Fruit fly (Drosophila melanogaster) whole organism, embryonic: ENCODE measurements around the gene CG33640.

Source experiments
- Adf1 ChIP-seq: fragments of 200-800 bp; sonication (Bioruptor generic); IDR thresholded peaks from 2 replicates; pipeline ENCODE4 v1.3.6; 2022; ENCODE audit warnings: missing biosample characterization, missing genetic modification characterization
- Aef1 ChIP-seq: fragments of 200-800 bp; sonication (Bioruptor generic); IDR thresholded peaks from 3 replicates; pipeline ENCODE4 v1.3.6; 2022; ENCODE audit warnings: missing biosample characterization, missing genetic modification characterization
- Atf6 ChIP-seq: fragments of 200-800 bp; sonication (Bioruptor generic); IDR thresholded peaks from 2 replicates; pipeline ENCODE4 v1.3.6; 2022; ENCODE audit warnings: missing biosample characterization, missing genetic modification characterization
- BEAF-32 ChIP-seq: fragments of 200-800 bp; sonication (Bioruptor generic); optimal IDR thresholded peaks from 3 replicates; lab custom pipeline; 2017; ENCODE audit warnings: missing biosample characterization, missing genetic modification characterization, mild to moderate bottlenecking, moderate library complexity, missing genetic modification reagents
- Bdp1 ChIP-seq: fragments of 200-800 bp; sonication (Bioruptor generic); optimal IDR thresholded peaks from 3 replicates; lab custom pipeline; 2016; ENCODE audit warnings: missing biosample characterization, missing genetic modification characterization
- BtbVII ChIP-seq: fragments of 200-800 bp; sonication (Bioruptor generic); optimal IDR thresholded peaks from 3 replicates; lab custom pipeline; 2017; ENCODE audit warnings: missing biosample characterization, mild to moderate bottlenecking, missing genetic modification characterization
- CG12236 ChIP-seq: fragments of 200-800 bp; sonication (Bioruptor generic); optimal IDR thresholded peaks from 2 replicates; lab custom pipeline; 2016; ENCODE audit warnings: missing biosample characterization, missing genetic modification characterization
- CG12659 ChIP-seq: fragments of 200-800 bp; sonication (Bioruptor generic); optimal IDR thresholded peaks from 3 replicates; lab custom pipeline; 2017; ENCODE audit warnings: mild to moderate bottlenecking, missing biosample characterization, missing genetic modification reagents, missing genetic modification characterization
- CG12769 ChIP-seq: fragments of 200-800 bp; sonication (Bioruptor generic); optimal IDR thresholded peaks from 2 replicates; lab custom pipeline; 2019; ENCODE audit warnings: missing biosample characterization, mild to moderate bottlenecking, missing genetic modification characterization, moderate library complexity
- CG14014 ChIP-seq: fragments of 200-800 bp; sonication (Bioruptor generic); IDR thresholded peaks from 2 replicates; pipeline ENCODE4 v1.3.6; 2022; ENCODE audit warnings: missing biosample characterization, missing genetic modification characterization
- CG15269 ChIP-seq: fragments of 200-800 bp; sonication (Bioruptor generic); optimal IDR thresholded peaks from 2 replicates; lab custom pipeline; 2018; ENCODE audit warnings: missing biosample characterization, mild to moderate bottlenecking, missing genetic modification characterization, moderate library complexity
- CG17328 ChIP-seq: fragments of 200-800 bp; sonication (Bioruptor generic); IDR thresholded peaks from 2 replicates; pipeline ENCODE4 v1.3.6; 2022; ENCODE audit warnings: missing biosample characterization, missing genetic modification characterization
- CG18262 ChIP-seq: fragments of 200-800 bp; optimal IDR thresholded peaks from 3 replicates; lab custom pipeline; 2019; ENCODE audit warnings: missing biosample characterization, mild to moderate bottlenecking, missing genetic modification characterization, moderate library complexity
- CG2120 ChIP-seq: fragments of 200-800 bp; sonication (Bioruptor generic); optimal IDR thresholded peaks from 3 replicates; lab custom pipeline; 2016; ENCODE audit warnings: missing biosample characterization, missing genetic modification characterization
- CG2202 ChIP-seq: fragments of 200-800 bp; sonication (Bioruptor generic); optimal IDR thresholded peaks from 2 replicates; lab custom pipeline; 2018; ENCODE audit warnings: missing biosample characterization, mild to moderate bottlenecking, missing genetic modification characterization
- CG2678 ChIP-seq: fragments of 200-800 bp; sonication (Bioruptor generic); optimal IDR thresholded peaks from 3 replicates; lab custom pipeline; 2019; ENCODE audit warnings: missing biosample characterization, mild to moderate bottlenecking, missing genetic modification characterization, moderate library complexity
- CG31441 ChIP-seq: fragments of 200-800 bp; sonication (Bioruptor generic); IDR thresholded peaks from 2 replicates; pipeline ENCODE4 v1.3.6; 2022; ENCODE audit warnings: missing biosample characterization, missing genetic modification characterization
- CG32772 ChIP-seq: fragments of 200-800 bp; sonication (Bioruptor generic); IDR thresholded peaks from 2 replicates; pipeline ENCODE4 v1.3.6; 2022; ENCODE audit warnings: missing biosample characterization, missing genetic modification characterization
- CG33213 ChIP-seq: fragments of 200-800 bp; sonication (Bioruptor generic); optimal IDR thresholded peaks from 3 replicates; lab custom pipeline; 2016; ENCODE audit warnings: missing biosample characterization, missing genetic modification characterization
- CG42726 ChIP-seq: fragments of 200-800 bp; sonication (Bioruptor generic); IDR thresholded peaks from 2 replicates; pipeline ENCODE4 v1.3.6; 2022; ENCODE audit warnings: missing biosample characterization, missing genetic modification characterization; ENCODE audit not compliant: partially characterized antibody
- CG4360 ChIP-seq: fragments of 200-800 bp; sonication (Bioruptor generic); IDR thresholded peaks from 2 replicates; pipeline ENCODE4 v1.3.6; 2022; ENCODE audit warnings: missing biosample characterization, missing genetic modification characterization
- CG4617 ChIP-seq: fragments of 200-800 bp; sonication (Bioruptor generic); optimal IDR thresholded peaks from 3 replicates; lab custom pipeline; 2016; ENCODE audit warnings: missing biosample characterization, missing genetic modification characterization, borderline replicate concordance
- CG8290 ChIP-seq, 3 experiments: fragments of 200-800 bp; sonication (Bioruptor generic); optimal IDR thresholded peaks; 2 replicates each; lab custom pipeline; 2016 to 2019; ENCODE audit warnings: missing biosample characterization in 3 of 3, missing genetic modification characterization in 3 of 3, mild to moderate bottlenecking in 2 of 3, moderate library complexity in 1 of 3
- Dbx ChIP-seq: fragments of 200-800 bp; sonication (Bioruptor generic); IDR thresholded peaks from 3 replicates; pipeline ENCODE4 v1.3.6; 2022; ENCODE audit warnings: missing biosample characterization, missing genetic modification characterization
- Dek ChIP-seq: fragments of 200-800 bp; sonication (Bioruptor generic); optimal IDR thresholded peaks from 3 replicates; lab custom pipeline; 2019; ENCODE audit warnings: missing biosample characterization, mild to moderate bottlenecking, missing genetic modification characterization, moderate library complexity
- Drgx ChIP-seq: fragments of 200-800 bp; sonication (Bioruptor generic); IDR thresholded peaks from 2 replicates; pipeline ENCODE4 v1.3.6; 2022; ENCODE audit warnings: missing biosample characterization, missing genetic modification characterization
- Fer2 ChIP-seq: fragments of 200-800 bp; sonication (Bioruptor generic); optimal IDR thresholded peaks from 2 replicates; lab custom pipeline; 2018; ENCODE audit warnings: missing biosample characterization, mild to moderate bottlenecking, missing genetic modification characterization, moderate library complexity
- Fer3 ChIP-seq: fragments of 200-800 bp; sonication (Bioruptor generic); optimal IDR thresholded peaks from 2 replicates; lab custom pipeline; 2018; ENCODE audit warnings: missing biosample characterization, mild to moderate bottlenecking, missing genetic modification characterization, moderate library complexity
- Hey ChIP-seq: fragments of 200-800 bp; sonication (Bioruptor generic); optimal IDR thresholded peaks from 3 replicates; lab custom pipeline; 2018; ENCODE audit warnings: missing biosample characterization, mild to moderate bottlenecking, missing genetic modification characterization
- HmgD ChIP-seq: fragments of 200-800 bp; sonication (Bioruptor generic); optimal IDR thresholded peaks from 3 replicates; lab custom pipeline; 2016; ENCODE audit warnings: missing biosample characterization, missing genetic modification characterization
- Hr39 ChIP-seq: fragments of >200 bp; optimal IDR thresholded peaks from 2 replicates; lab custom pipeline; 2017
- Opbp ChIP-seq: fragments of 200-800 bp; sonication (Bioruptor generic); IDR thresholded peaks from 3 replicates; pipeline ENCODE4 v1.3.6; 2022; ENCODE audit warnings: missing biosample characterization, missing genetic modification characterization; ENCODE audit not compliant: partially characterized antibody
- Pdp1 ChIP-seq, 2 experiments: fragments of 200-800 bp; sonication (Bioruptor generic); optimal IDR thresholded peaks; 3 replicates each; lab custom pipeline; 2016; ENCODE audit warnings: missing biosample characterization in 2 of 2, missing genetic modification characterization in 2 of 2, mild to moderate bottlenecking in 1 of 2, moderate library complexity in 1 of 2
- Sox102F ChIP-seq: fragments of 200-800 bp; sonication (Bioruptor generic); optimal IDR thresholded peaks from 2 replicates; lab custom pipeline; 2018; ENCODE audit warnings: missing biosample characterization, mild to moderate bottlenecking, missing genetic modification characterization, moderate library complexity
- Stat92E ChIP-seq, 3 experiments: fragments of >200 bp in 2 of 3; fragments of 200-800 bp in 1 of 3; sonication (Bioruptor generic) in 1 of 3; optimal IDR thresholded peaks; 2 replicates each; lab custom pipeline; 2017 to 2019; ENCODE audit warnings: missing biosample characterization in 3 of 3, missing genetic modification characterization in 3 of 3, mild to moderate bottlenecking in 1 of 3, moderate library complexity in 1 of 3
- Taf1 ChIP-seq: fragments of 200-800 bp; sonication (Bioruptor generic); IDR thresholded peaks from 2 replicates; pipeline ENCODE4 v1.3.6; 2022; ENCODE audit warnings: missing biosample characterization, missing genetic modification characterization
- amos ChIP-seq: fragments of 200-800 bp; sonication (Bioruptor generic); IDR thresholded peaks from 2 replicates; pipeline ENCODE4 v1.3.6; 2022; ENCODE audit warnings: missing biosample characterization, missing genetic modification characterization; ENCODE audit not compliant: partially characterized antibody
- ash1 ChIP-seq: fragments of 200-800 bp; sonication (Bioruptor generic); optimal IDR thresholded peaks from 2 replicates; lab custom pipeline; 2018; ENCODE audit warnings: missing biosample characterization, mild to moderate bottlenecking, missing genetic modification characterization
- dimm ChIP-seq: fragments of 200-800 bp; sonication (Bioruptor generic); IDR thresholded peaks from 2 replicates; pipeline ENCODE4 v1.3.6; 2022; ENCODE audit warnings: missing biosample characterization, missing genetic modification characterization
- ems ChIP-seq: fragments of 200-800 bp; sonication (Bioruptor generic); optimal IDR thresholded peaks from 3 replicates; lab custom pipeline; 2016; ENCODE audit warnings: missing biosample characterization, missing genetic modification characterization
- ewg ChIP-seq: fragments of 200-800 bp; sonication (Bioruptor generic); optimal IDR thresholded peaks from 3 replicates; lab custom pipeline; 2017; ENCODE audit warnings: mild to moderate bottlenecking, missing biosample characterization, missing genetic modification reagents, missing genetic modification characterization
- odd ChIP-seq: fragments of 200-800 bp; sonication (Bioruptor generic); optimal IDR thresholded peaks from 2 replicates; lab custom pipeline; 2017; ENCODE audit warnings: missing biosample characterization, mild to moderate bottlenecking, missing genetic modification characterization
- onecut ChIP-seq: fragments of 200-800 bp; sonication (Bioruptor generic); IDR thresholded peaks from 2 replicates; pipeline ENCODE4 v1.3.6; 2022; ENCODE audit warnings: missing biosample characterization, missing genetic modification characterization
- pita ChIP-seq: fragments of 200-800 bp; sonication (Bioruptor generic); optimal IDR thresholded peaks from 2 replicates; lab custom pipeline; 2017; ENCODE audit warnings: missing biosample characterization, mild to moderate bottlenecking, missing genetic modification characterization
- pros ChIP-seq: fragments of 200-800 bp; sonication (Bioruptor generic); optimal IDR thresholded peaks from 3 replicates; lab custom pipeline; 2019; ENCODE audit warnings: missing biosample characterization, mild to moderate bottlenecking, missing genetic modification characterization, moderate library complexity
- repo ChIP-seq: fragments of 200-800 bp; sonication (Bioruptor generic); optimal IDR thresholded peaks from 2 replicates; lab custom pipeline; 2016; ENCODE audit warnings: missing biosample characterization, missing genetic modification characterization
- row ChIP-seq: fragments of 200-800 bp; sonication (Bioruptor generic); IDR thresholded peaks from 3 replicates; pipeline ENCODE4 v1.3.6; 2022; ENCODE audit warnings: missing biosample characterization, missing genetic modification characterization
- zen ChIP-seq: fragments of 200-800 bp; sonication (Bioruptor generic); optimal IDR thresholded peaks from 3 replicates; lab custom pipeline; 2018; ENCODE audit warnings: missing biosample characterization, mild to moderate bottlenecking, missing genetic modification characterization, moderate library complexity

The CG33640 gene

dm6 chr2L:13549973-13550458, 22.4 kb downstream of the CG33640 start, which contains the start of gene kuz (continued):
- TF ChIP-seq Dbx (peak; percentile 64; the same call in 2 of the 3 replicates), CG12236 (GFP tag; lab: Kevin White, UChicago) (peak; percentile 6), onecut (GFP tag; lab: Robert Waterston, UW) (peak; percentile 38; the same call in 1 of the 2 replicates), ems (peak; percentile 19), CG2202 (tag; lab: Kevin White, UChicago) (no peak), Pdp1 (GFP tag; optimal IDR thresholded peaks at IDR 0.05; lab: Kevin White, UChicago) (peak in 1 of 2 experiments; percentile 44), CG18262 (peak; percentile 43), CG8290 (GFP tag; optimal IDR thresholded peaks at IDR 0.05; lab: Kevin White, UChicago) (peak; percentile 31), CG8290 (tag; optimal IDR thresholded peaks at IDR 0.05; lab: Kevin White, UChicago) (peak in 1 of 2 experiments; percentile 78), ash1 (GFP tag; lab: Kevin White, UChicago) (peak; percentile 28), zen (tag; lab: Kevin White, UChicago) (peak; percentile 0), Stat92E (GFP tag; optimal IDR thresholded peaks at IDR 0.05; lab: Kevin White, UChicago) (peak in 1 of 3 experiments; percentile 18), CG12769 (peak; percentile 54), Hr39 (lab: Kevin White, UChicago) (no peak), CG31441 (peak; percentile 29; the same call in 1 of the 2 replicates), amos (GFP tag; lab: Robert Waterston, UW) (peak; percentile 62; the same call in 1 of the 2 replicates), Adf1 (GFP tag; lab: Robert Waterston, UW) (peak; percentile 27; the same call in 1 of the 2 replicates), CG32772 (GFP tag; lab: Robert Waterston, UW) (no peak), Drgx (peak; percentile 46; the same call in 1 of the 2 replicates), CG2678 (tag; lab: Kevin White, UChicago) (peak; percentile 48), repo (GFP tag; lab: Kevin White, UChicago) (peak; percentile 20), Hey (tag; lab: Kevin White, UChicago) (peak; percentile 21), CG42726 (peak; percentile 79), HmgD (GFP tag; lab: Kevin White, UChicago) (peak; percentile 29), Opbp (GFP tag; lab: Robert Waterston, UW) (peak; percentile 79; the same call in 2 of the 3 replicates), Fer3 (tag; lab: Kevin White, UChicago) (peak; percentile 49), ewg (GFP tag; lab: Kevin White, UChicago) (peak; percentile 12), Fer2 (tag; lab: Kevin White, UChicago) (peak; percentile 19), CG33213 (GFP tag; lab: Kevin White, UChicago) (peak; percentile 49), pros (GFP tag; lab: Kevin White, UChicago) (peak; percentile 58), BEAF-32 (GFP tag; lab: Kevin White, UChicago) (peak; percentile 63), dimm (GFP tag; lab: Robert Waterston, UW) (no peak), Sox102F (GFP tag; lab: Kevin White, UChicago) (peak; percentile 14), row (GFP tag; lab: Robert Waterston, UW) (peak; percentile 69; the same call in 2 of the 3 replicates), CG4360 (GFP tag; lab: Robert Waterston, UW) (peak; percentile 32; the same call in 1 of the 2 replicates), CG15269 (peak; percentile 9), CG14014 (peak; percentile 59; the same call in 1 of the 2 replicates), Dek (peak; percentile 72), odd (GFP tag; lab: Kevin White, UChicago) (peak; percentile 21), Bdp1 (GFP tag; lab: Kevin White, UChicago) (no peak), BtbVII (GFP tag; lab: Kevin White, UChicago) (peak; percentile 28), Atf6 (peak; percentile 64; the same call in 1 of the 2 replicates), CG17328 (GFP tag; lab: Robert Waterston, UW) (peak; percentile 64), CG4617 (GFP tag; lab: Kevin White, UChicago) (peak; percentile 3), CG12659 (peak; percentile 69), pita (no peak), CG2120 (GFP tag; lab: Kevin White, UChicago) (no peak), Taf1 (GFP tag; lab: Robert Waterston, UW) (0 out of 2 replicates have a peak, but pooled peaks have one; percentile 32), Aef1 (peak; percentile 18; the same call in 1 of the 3 replicates)
